Worm (Caenorhabditis elegans) whole organism, L1 larva: ENCODE measurements around the gene sma-2.
A peak's percentile ranks its signal among the peaks of the same experiment; 100 is the strongest.

Source experiments
- C34B4.2 ChIP-seq: sonication (generic microtip); optimal IDR thresholded peaks from 2 replicates; lab custom pipeline; 2017; ENCODE audit warnings: mild to moderate bottlenecking, missing genetic modification characterization, missing compliant biosample characterization
- aha-1 ChIP-seq: fragments of 150-350 bp; optimal IDR thresholded peaks from 2 replicates; lab custom pipeline; 2014; ENCODE audit warnings: missing biosample characterization, missing genetic modification characterization
- blmp-1 ChIP-seq: fragments of 150-350 bp; optimal IDR thresholded peaks from 2 replicates; lab custom pipeline; 2014; ENCODE audit warnings: missing biosample characterization, missing genetic modification characterization
- ceh-63 ChIP-seq: fragments of 200-800 bp; sonication (Bioruptor generic); optimal IDR thresholded peaks from 2 replicates; lab custom pipeline; 2018; ENCODE audit warnings: mild to moderate bottlenecking, missing genetic modification characterization, missing compliant biosample characterization
- ceh-8 ChIP-seq: fragments of 200-800 bp; sonication (Bioruptor generic); optimal IDR thresholded peaks from 2 replicates; lab custom pipeline; 2018; ENCODE audit warnings: mild to moderate bottlenecking, missing genetic modification characterization, moderate library complexity, missing compliant biosample characterization
- ceh-82 ChIP-seq, 3 experiments: fragments of 150-350 bp in 1 of 3; sonication (generic microtip) in 2 of 3; optimal IDR thresholded peaks; 2 replicates each; lab custom pipeline; 2014 to 2017; ENCODE audit warnings: missing biosample characterization in 3 of 3, missing genetic modification characterization in 3 of 3
- ceh-88 ChIP-seq: fragments of 200-800 bp; sonication (Bioruptor generic); IDR thresholded peaks from 2 replicates; pipeline ENCODE4 v1.3.6; 2022; ENCODE audit warnings: missing genetic modification characterization, missing compliant biosample characterization
- ceh-90 ChIP-seq: sonication (generic microtip); optimal IDR thresholded peaks from 2 replicates; lab custom pipeline; 2016; ENCODE audit warnings: missing genetic modification characterization, missing compliant biosample characterization
- dpl-1 ChIP-seq, 3 experiments: fragments of 150-350 bp in 2 of 3; sonication (generic microtip) in 1 of 3; optimal IDR thresholded peaks; 2 replicates each; lab custom pipeline; 2014 to 2017; ENCODE audit warnings: missing biosample characterization in 3 of 3, missing genetic modification characterization in 3 of 3, missing genetic modification reagents in 3 of 3
- dsc-1 ChIP-seq: sonication (generic microtip); optimal IDR thresholded peaks from 2 replicates; lab custom pipeline; 2016; ENCODE audit warnings: mild to moderate bottlenecking, missing genetic modification characterization, missing compliant biosample characterization
- efl-1 ChIP-seq, 4 experiments: fragments of 150-350 bp; optimal IDR thresholded peaks in 3 of 4; peaks in 1 of 4; 1 replicate in 1 of 4; 2 replicates in 3 of 4; lab custom pipeline; 2014; ENCODE audit warnings: missing biosample characterization in 2 of 4, missing genetic modification characterization in 2 of 4, missing genetic modification reagents in 2 of 4
- elt-2 ChIP-seq: sonication (generic microtip); optimal IDR thresholded peaks from 2 replicates; lab custom pipeline; 2016; ENCODE audit warnings: missing genetic modification characterization, mild to moderate bottlenecking, inconsistent platforms, missing compliant biosample characterization, missing genetic modification reagents
- elt-3 ChIP-seq, 6 experiments: fragments of 150-350 bp in 1 of 6; sonication (generic microtip); optimal IDR thresholded peaks; 2 replicates each; lab custom pipeline; 2017 to 2018; ENCODE audit warnings: missing biosample characterization in 6 of 6, missing genetic modification characterization in 6 of 6, inconsistent platforms in 1 of 6
- ets-5 ChIP-seq: fragments of 200-800 bp; sonication (Bioruptor generic); IDR thresholded peaks from 2 replicates; pipeline ENCODE4 v1.3.6; 2022; ENCODE audit warnings: missing genetic modification characterization, missing compliant biosample characterization
- fkh-4 ChIP-seq: sonication (generic microtip); optimal IDR thresholded peaks from 2 replicates; lab custom pipeline; 2016; ENCODE audit warnings: missing compliant biosample characterization, missing genetic modification characterization, borderline replicate concordance
- fkh-8 ChIP-seq: sonication (generic microtip); optimal IDR thresholded peaks from 2 replicates; lab custom pipeline; 2016; ENCODE audit warnings: mild to moderate bottlenecking, missing genetic modification characterization, missing compliant biosample characterization
- fos-1 ChIP-seq: fragments of 150-350 bp; optimal IDR thresholded peaks from 2 replicates; lab custom pipeline; 2014; ENCODE audit warnings: missing biosample characterization, missing genetic modification characterization
- grh-1 ChIP-seq: fragments of 200-800 bp; sonication (Bioruptor generic); IDR thresholded peaks from 2 replicates; pipeline ENCODE4 v1.3.6; 2022; ENCODE audit warnings: missing genetic modification reagents, missing genetic modification characterization, missing compliant biosample characterization
- hlh-17 ChIP-seq: fragments of 200-800 bp; sonication (Bioruptor generic); optimal IDR thresholded peaks from 2 replicates; lab custom pipeline; 2018; ENCODE audit warnings: missing genetic modification characterization, mild to moderate bottlenecking, missing compliant biosample characterization, moderate library complexity, borderline replicate concordance
- hpl-2 ChIP-seq: fragments of 150-350 bp; optimal IDR thresholded peaks from 2 replicates; lab custom pipeline; 2014; ENCODE audit warnings: missing biosample characterization, missing genetic modification reagents, missing genetic modification characterization
- isw-1 ChIP-seq: fragments of 200-800 bp; sonication (Bioruptor generic); IDR thresholded peaks from 2 replicates; pipeline ENCODE4 v1.3.6; 2022; ENCODE audit warnings: missing genetic modification characterization, missing compliant biosample characterization
- lin-15B ChIP-seq: fragments of 150-350 bp; sonication (generic microtip); optimal IDR thresholded peaks from 3 replicates; lab custom pipeline; 2014; ENCODE audit warnings: missing biosample characterization, missing genetic modification characterization
- lin-35 ChIP-seq, 2 experiments: fragments of 150-350 bp; optimal IDR thresholded peaks; 2 replicates each; lab custom pipeline; 2014; ENCODE audit warnings: missing biosample characterization in 2 of 2, missing genetic modification characterization in 2 of 2, missing genetic modification reagents in 2 of 2
- lin-39 ChIP-seq: fragments of 150-350 bp; optimal IDR thresholded peaks from 2 replicates; lab custom pipeline; 2014; ENCODE audit warnings: missing biosample characterization, missing genetic modification reagents, missing genetic modification characterization
- mab-9 ChIP-seq: fragments of 200-800 bp; sonication (Bioruptor generic); IDR thresholded peaks from 2 replicates; pipeline ENCODE4 v1.3.6; 2022; ENCODE audit warnings: missing genetic modification reagents, missing genetic modification characterization, missing compliant biosample characterization
- mdl-1 ChIP-seq, 2 experiments: fragments of 150-350 bp; optimal IDR thresholded peaks; 2 replicates each; lab custom pipeline; 2014 to 2017; ENCODE audit warnings: missing biosample characterization in 2 of 2, missing genetic modification characterization in 2 of 2, inconsistent platforms in 1 of 2
- nhr-11 ChIP-seq: fragments of 150-350 bp; optimal IDR thresholded peaks from 2 replicates; lab custom pipeline; 2014; ENCODE audit warnings: missing biosample characterization, missing genetic modification characterization
- nhr-20 ChIP-seq: sonication (generic microtip); optimal IDR thresholded peaks from 2 replicates; lab custom pipeline; 2016; ENCODE audit warnings: mild to moderate bottlenecking, missing genetic modification characterization, missing compliant biosample characterization
- nhr-76 ChIP-seq: sonication (generic microtip); optimal IDR thresholded peaks from 2 replicates; lab custom pipeline; 2017; ENCODE audit warnings: missing biosample characterization, missing genetic modification characterization
- nhr-85 ChIP-seq: sonication (generic microtip); peaks from one replicate; lab custom pipeline; 2016; ENCODE audit warnings: missing genetic modification characterization, inconsistent platforms, missing compliant biosample characterization
- nhr-90 ChIP-seq: sonication (generic microtip); optimal IDR thresholded peaks from 2 replicates; lab custom pipeline; 2016; ENCODE audit warnings: mild to moderate bottlenecking, missing genetic modification characterization, missing compliant biosample characterization; ENCODE audit not compliant: poor library complexity
- pqm-1 ChIP-seq: sonication (generic microtip); optimal IDR thresholded peaks from 3 replicates; lab custom pipeline; 2017; ENCODE audit warnings: missing biosample characterization, missing genetic modification characterization
- skn-1 ChIP-seq: fragments of 150-350 bp; optimal IDR thresholded peaks from 2 replicates; lab custom pipeline; 2014; ENCODE audit warnings: missing biosample characterization, missing genetic modification characterization
- snpc-4 ChIP-seq: fragments of 150-350 bp; optimal IDR thresholded peaks from 2 replicates; lab custom pipeline; 2014; ENCODE audit warnings: missing biosample characterization, missing genetic modification characterization
- snu-23 ChIP-seq: sonication (generic microtip); optimal IDR thresholded peaks from 2 replicates; lab custom pipeline; 2016; ENCODE audit warnings: missing genetic modification characterization, missing compliant biosample characterization
- sup-37 ChIP-seq: fragments of 200-800 bp; sonication (Bioruptor generic); optimal IDR thresholded peaks from 2 replicates; lab custom pipeline; 2018; ENCODE audit warnings: mild to moderate bottlenecking, missing genetic modification characterization, missing compliant biosample characterization
- tbx-2 ChIP-seq: sonication (generic microtip); optimal IDR thresholded peaks from 2 replicates; lab custom pipeline; 2016; ENCODE audit warnings: missing genetic modification characterization, missing compliant biosample characterization
- unc-130 ChIP-seq: fragments of 150-350 bp; optimal IDR thresholded peaks from 2 replicates; lab custom pipeline; 2017; ENCODE audit warnings: missing biosample characterization, missing genetic modification characterization, inconsistent platforms
- unc-98 ChIP-seq: fragments of 200-800 bp; sonication (Bioruptor generic); IDR thresholded peaks from 2 replicates; pipeline ENCODE4 v1.3.6; 2022; ENCODE audit warnings: missing genetic modification characterization, missing compliant biosample characterization
- zag-1 ChIP-seq: fragments of 150-350 bp; optimal IDR thresholded peaks from 2 replicates; lab custom pipeline; 2014; ENCODE audit warnings: missing biosample characterization, missing genetic modification characterization

sma-2 gene

DNA sequence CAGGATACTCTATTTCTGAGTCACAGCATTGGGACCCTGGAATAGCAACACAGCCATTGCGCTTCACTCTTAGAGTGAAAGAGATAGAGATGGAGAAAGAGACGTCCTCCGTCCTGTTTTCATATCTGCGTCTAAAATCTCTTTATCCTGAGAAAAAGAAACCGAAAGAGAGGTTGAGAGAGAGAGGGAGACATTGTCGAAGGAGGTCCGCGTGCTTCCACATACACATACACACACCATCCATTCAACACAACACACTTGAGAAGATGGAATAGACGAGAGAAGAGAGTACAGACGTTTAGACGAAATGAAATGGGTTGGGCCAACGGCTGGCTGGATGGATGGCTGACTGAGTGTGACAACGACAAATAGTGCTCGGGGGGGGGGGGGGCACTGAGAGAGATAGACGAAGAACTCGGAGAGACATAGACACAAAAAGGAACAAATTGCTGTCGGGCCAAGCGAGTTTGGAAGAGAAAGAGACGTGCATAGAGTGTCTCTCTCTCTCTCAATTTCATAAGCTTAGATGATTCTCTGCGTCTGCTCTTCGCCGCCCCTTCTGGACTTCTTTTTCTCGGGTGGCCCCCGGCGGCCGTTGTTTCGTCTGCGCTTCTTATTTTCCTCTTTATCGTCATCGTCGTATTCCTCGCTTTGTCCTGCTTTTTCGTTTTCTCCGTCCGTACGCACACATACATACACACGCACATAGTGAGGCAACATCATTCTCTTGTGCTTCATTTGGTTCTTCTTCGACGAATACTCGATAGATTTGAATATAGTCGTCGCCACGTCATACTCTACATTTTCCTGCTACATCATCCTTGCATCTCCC lies 50.7 kb downstream of the sma-2 start, which contains the start of gene F54F2.6 (continued):
- TF ChIP-seq mdl-1 (tag; optimal IDR thresholded peaks at IDR 0.05; lab: Kevin White, UChicago) (peak; percentile 64 to 94), pqm-1 (tag; lab: Kevin White, UChicago) (no peak), nhr-11 (peak; percentile 86), ets-5 (GFP tag; lab: Robert Waterston, UW) (no peak), dpl-1 (GFP tag; optimal IDR thresholded peaks at IDR 0.05; lab: Kevin White, UChicago) (peak; percentile 26 to 60 (median 51)), sup-37 (GFP tag; lab: Kevin White, UChicago) (peak; percentile 86), zag-1 (tag; lab: Kevin White, UChicago) (peak; percentile 71), nhr-20 (tag; lab: Kevin White, UChicago) (peak; percentile 90), isw-1 (GFP tag; lab: Robert Waterston, UW) (peak; percentile 73), nhr-76 (peak; percentile 32), C34B4.2 (tag; lab: Kevin White, UChicago) (no peak), nhr-90 (peak; percentile 54), lin-15B (no peak), ceh-82 (tag; optimal IDR thresholded peaks at IDR 0.05; lab: Kevin White, UChicago) (peak; percentile 74 to 86 (median 75)), ceh-88 (GFP tag; lab: Robert Waterston, UW) (peak; percentile 73), mab-9 (GFP tag; lab: Robert Waterston, UW) (peak; percentile 76), fkh-4 (tag; lab: Kevin White, UChicago) (peak; percentile 79), ceh-63 (GFP tag; lab: Kevin White, UChicago) (no peak), ceh-90 (tag; lab: Kevin White, UChicago) (peak; percentile 17), elt-2 (tag; lab: Kevin White, UChicago) (peak; percentile 71), elt-3 (tag; optimal IDR thresholded peaks at IDR 0.05; lab: Kevin White, UChicago) (peak in 1 of 6 experiments; percentile 23), grh-1 (peak; percentile 55; the same call in 1 of the 2 replicates), tbx-2 (tag; lab: Kevin White, UChicago) (peak; percentile 97), lin-39 (tag; lab: Kevin White, UChicago) (peak; percentile 63), hlh-17 (GFP tag; lab: Kevin White, UChicago) (no peak), efl-1 (optimal IDR thresholded peaks at IDR 0.05; lab: Kevin White, UChicago) (peak; percentile 73 to 79), efl-1 (GFP tag; optimal IDR thresholded peaks at IDR 0.05 in 1 of 2; lab: Kevin White, UChicago) (peak; percentile 22 to 95), snu-23 (peak; percentile 90), snpc-4 (peak; percentile 62), lin-35 (GFP tag; optimal IDR thresholded peaks at IDR 0.05; lab: Kevin White, UChicago) (peak; percentile 61 to 67), unc-98 (GFP tag; lab: Robert Waterston, UW) (no peak; the same call in 1 of the 2 replicates), skn-1 (tag; lab: Kevin White, UChicago) (no peak), aha-1 (peak; percentile 46), fos-1 (tag; lab: Kevin White, UChicago) (peak; percentile 92), unc-130 (tag; lab: Kevin White, UChicago) (peak; percentile 75), dsc-1 (peak; percentile 89), fkh-8 (tag; lab: Kevin White, UChicago) (peak; percentile 94)
- TF ChIP-seq, all 84 proteins: peak for 61

DNA sequence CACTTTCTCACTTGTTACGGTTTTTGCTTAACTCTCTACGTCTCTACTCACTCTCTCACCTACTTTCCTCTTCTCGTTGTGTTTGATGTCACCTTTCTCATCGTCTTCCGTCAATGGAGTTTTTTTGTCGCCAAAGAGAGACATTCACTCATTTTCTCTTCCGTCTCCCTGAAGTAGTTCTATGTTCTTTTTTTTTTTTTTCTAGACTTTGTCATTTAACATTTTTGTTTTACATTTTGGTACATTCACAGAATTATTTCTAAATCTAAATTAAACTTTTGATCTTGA lies 51.3 kb downstream of the sma-2 start:
- TF ChIP-seq efl-1 (optimal IDR thresholded peaks at IDR 0.05; lab: Kevin White, UChicago) (no peak), efl-1 (GFP tag; optimal IDR thresholded peaks at IDR 0.05 in 1 of 2; lab: Kevin White, UChicago) (peak in 1 of 2 experiments; percentile 92), blmp-1 (tag; lab: Kevin White, UChicago) (peak; percentile 86), ceh-8 (GFP tag; lab: Kevin White, UChicago) (no peak), nhr-85 (peak; percentile 17), ceh-82 (tag; optimal IDR thresholded peaks at IDR 0.05; lab: Kevin White, UChicago) (peak in 1 of 3 experiments; percentile 1), hpl-2 (no peak)
